Worm (Caenorhabditis elegans) whole organism, young adult: Measurements from ENCODE around the gene W07G4.1.
A peak's percentile ranks its signal among the peaks of the same experiment; 100 is the strongest.

Source experiments
- C06A6.2 ChIP-seq: fragments of 200-800 bp; sonication (Bioruptor generic); conservative IDR thresholded peaks from 2 replicates; pipeline ENCODE4 v1.3.6; 2022; ENCODE audit warnings: missing genetic modification characterization, missing compliant biosample characterization
- F55B11.4 ChIP-seq: sonication (generic microtip); optimal IDR thresholded peaks from 2 replicates; lab custom pipeline; 2016; ENCODE audit warnings: missing compliant biosample characterization, missing genetic modification characterization, borderline replicate concordance; ENCODE audit not compliant: insufficient read depth
- Y67H2A.10 ChIP-seq: fragments of 200-800 bp; sonication (Bioruptor generic); conservative IDR thresholded peaks from 2 replicates; pipeline ENCODE4 v1.3.6; 2022; ENCODE audit warnings: missing genetic modification reagents, missing genetic modification characterization, missing compliant biosample characterization
- bed-2 ChIP-seq: fragments of 200-800 bp; sonication (Bioruptor generic); IDR thresholded peaks from 2 replicates; pipeline ENCODE4 v1.3.6; 2022; ENCODE audit warnings: missing genetic modification reagents, missing genetic modification characterization, missing compliant biosample characterization
- ceh-27 ChIP-seq: fragments of 200-800 bp; sonication (Bioruptor generic); optimal IDR thresholded peaks from 2 replicates; lab custom pipeline; 2018; ENCODE audit warnings: mild to moderate bottlenecking, missing genetic modification characterization, moderate library complexity, missing compliant biosample characterization
- ceh-58 ChIP-seq: fragments of 200-800 bp; sonication (Bioruptor generic); IDR thresholded peaks from 2 replicates; pipeline ENCODE4 v1.3.6; 2022; ENCODE audit warnings: missing genetic modification characterization, missing compliant biosample characterization
- dpl-1 ChIP-seq: fragments of 150-350 bp; optimal IDR thresholded peaks from 2 replicates; lab custom pipeline; 2014; ENCODE audit warnings: missing biosample characterization, missing genetic modification reagents, missing genetic modification characterization
- lsy-27 ChIP-seq: sonication (generic microtip); optimal IDR thresholded peaks from 2 replicates; lab custom pipeline; 2017; ENCODE audit warnings: missing genetic modification characterization, mild to moderate bottlenecking, missing compliant biosample characterization, antibody characterized with exemption, missing genotype, borderline replicate concordance; ENCODE audit not compliant: insufficient read depth
- nhr-27 ChIP-seq: fragments of 200-800 bp; sonication (Bioruptor generic); optimal IDR thresholded peaks from 2 replicates; lab custom pipeline; 2018; ENCODE audit warnings: mild to moderate bottlenecking, missing genetic modification characterization, moderate library complexity, missing compliant biosample characterization
- zim-3 ChIP-seq: sonication (generic microtip); optimal IDR thresholded peaks from 2 replicates; lab custom pipeline; 2017; ENCODE audit warnings: mild to moderate bottlenecking, missing genetic modification characterization, moderate library complexity, missing compliant biosample characterization
- ztf-25 ChIP-seq: fragments of 200-800 bp; sonication (Bioruptor generic); IDR thresholded peaks from 2 replicates; pipeline ENCODE4 v1.3.6; 2022; ENCODE audit warnings: missing genetic modification reagents, missing genetic modification characterization, missing compliant biosample characterization

- TF ChIP-seq nhr-27 (tag; lab: Kevin White, UChicago), result no peak
- no peak for TF ChIP-seq dpl-1 (GFP tag; lab: Kevin White, UChicago)
- no peak for TF ChIP-seq ztf-25 (GFP tag; lab: Robert Waterston, UW)
- no peak for TF ChIP-seq bed-2 (GFP tag; lab: Robert Waterston, UW)
- peak; percentile 87 for TF ChIP-seq zim-3 (tag; lab: Kevin White, UChicago)
- TF ChIP-seq ceh-58 (GFP tag; lab: Robert Waterston, UW), result no peak
- no peak for TF ChIP-seq F55B11.4 (tag; lab: Kevin White, UChicago)
- no peak for TF ChIP-seq C06A6.2 (GFP tag; lab: Robert Waterston, UW)
- TF ChIP-seq ceh-27 (GFP tag; lab: Kevin White, UChicago), result peak; percentile 37
- no peak for TF ChIP-seq lsy-27 (tag; lab: Kevin White, UChicago)
- TF ChIP-seq Y67H2A.10 (GFP tag; lab: Robert Waterston, UW), result no peak
These were observed 29.9 kb upstream of the W07G4.1 start for ce11 chrV:13003378-13003777.
